Fruit fly (Drosophila melanogaster) whole organism, embryonic: ENCODE data around the gene CG14135.

ENCODE experiments used
- Bdp1 ChIP-seq: fragments of 200-800 bp; sonication (Bioruptor generic); optimal IDR thresholded peaks from 3 replicates; lab custom pipeline; 2016; ENCODE audit warnings: missing biosample characterization, missing genetic modification characterization
- CG10267 ChIP-seq: fragments of 200-800 bp; sonication (Bioruptor generic); optimal IDR thresholded peaks from 2 replicates; lab custom pipeline; 2018; ENCODE audit warnings: missing biosample characterization, mild to moderate bottlenecking, missing genetic modification characterization, moderate library complexity
- CG10543 ChIP-seq: fragments of 200-800 bp; sonication (Bioruptor generic); optimal IDR thresholded peaks from 3 replicates; lab custom pipeline; 2017; ENCODE audit warnings: missing biosample characterization, mild to moderate bottlenecking, missing genetic modification characterization, moderate library complexity
- CG12155 ChIP-seq: fragments of 200-800 bp; sonication (Bioruptor generic); optimal IDR thresholded peaks from 3 replicates; lab custom pipeline; 2016; ENCODE audit warnings: missing biosample characterization, missing genetic modification characterization
- CG12769 ChIP-seq: fragments of 200-800 bp; sonication (Bioruptor generic); optimal IDR thresholded peaks from 2 replicates; lab custom pipeline; 2019; ENCODE audit warnings: missing biosample characterization, mild to moderate bottlenecking, missing genetic modification characterization, moderate library complexity
- CG14667 ChIP-seq: fragments of 200-800 bp; sonication (Bioruptor generic); IDR thresholded peaks from 2 replicates; pipeline ENCODE4 v1.3.6; 2022; ENCODE audit warnings: missing biosample characterization, missing genetic modification characterization
- CG15011 ChIP-seq: fragments of 200-800 bp; sonication (Bioruptor generic); optimal IDR thresholded peaks from 3 replicates; lab custom pipeline; 2018; ENCODE audit warnings: missing biosample characterization, mild to moderate bottlenecking, missing genetic modification characterization
- CG15514 ChIP-seq: fragments of 200-800 bp; sonication (Bioruptor generic); optimal IDR thresholded peaks from 3 replicates; lab custom pipeline; 2017; ENCODE audit warnings: missing biosample characterization, missing genetic modification characterization, mild to moderate bottlenecking, moderate library complexity, missing genetic modification reagents
- CG16813 ChIP-seq: fragments of 200-800 bp; sonication (Bioruptor generic); IDR thresholded peaks from 3 replicates; pipeline ENCODE4 v1.3.6; 2022; ENCODE audit warnings: missing biosample characterization, missing genetic modification characterization; ENCODE audit not compliant: partially characterized antibody
- CG16815 ChIP-seq: fragments of 200-800 bp; sonication (Bioruptor generic); optimal IDR thresholded peaks from 3 replicates; lab custom pipeline; 2017; ENCODE audit warnings: missing biosample characterization, mild to moderate bottlenecking, missing genetic modification characterization
- CG17568 ChIP-seq: fragments of 200-800 bp; sonication (Bioruptor generic); optimal IDR thresholded peaks from 2 replicates; lab custom pipeline; 2018; ENCODE audit warnings: missing biosample characterization, mild to moderate bottlenecking, missing genetic modification characterization, moderate library complexity
- CG18011 ChIP-seq: fragments of 200-800 bp; sonication (Bioruptor generic); optimal IDR thresholded peaks from 2 replicates; lab custom pipeline; 2017; ENCODE audit warnings: missing biosample characterization, missing genetic modification characterization, mild to moderate bottlenecking, moderate library complexity, missing genotype
- CG18476 ChIP-seq: fragments of 200-800 bp; sonication (Bioruptor generic); optimal IDR thresholded peaks from 2 replicates; lab custom pipeline; 2016; ENCODE audit warnings: missing biosample characterization, mild to moderate bottlenecking, missing genetic modification characterization
- CG2129 ChIP-seq: fragments of 200-800 bp; sonication (Bioruptor generic); IDR thresholded peaks from 2 replicates; pipeline ENCODE4 v1.3.6; 2022; ENCODE audit warnings: missing biosample characterization, missing genetic modification characterization; ENCODE audit not compliant: partially characterized antibody
- CG2889 ChIP-seq: fragments of 200-800 bp; sonication (Bioruptor generic); IDR thresholded peaks from 3 replicates; pipeline ENCODE4 v1.3.6; 2022; ENCODE audit warnings: missing biosample characterization, missing genetic modification characterization
- CG31388 ChIP-seq: fragments of 200-800 bp; sonication (Bioruptor generic); optimal IDR thresholded peaks from 2 replicates; lab custom pipeline; 2016; ENCODE audit warnings: missing biosample characterization, missing genetic modification characterization
- CG31441 ChIP-seq: fragments of 200-800 bp; sonication (Bioruptor generic); IDR thresholded peaks from 2 replicates; pipeline ENCODE4 v1.3.6; 2022; ENCODE audit warnings: missing biosample characterization, missing genetic modification characterization
- CG32772 ChIP-seq: fragments of 200-800 bp; sonication (Bioruptor generic); IDR thresholded peaks from 2 replicates; pipeline ENCODE4 v1.3.6; 2022; ENCODE audit warnings: missing biosample characterization, missing genetic modification characterization
- CG4617 ChIP-seq: fragments of 200-800 bp; sonication (Bioruptor generic); optimal IDR thresholded peaks from 3 replicates; lab custom pipeline; 2016; ENCODE audit warnings: missing biosample characterization, missing genetic modification characterization, borderline replicate concordance
- CG4707 ChIP-seq: fragments of 200-800 bp; sonication (Bioruptor generic); optimal IDR thresholded peaks from 2 replicates; lab custom pipeline; 2018; ENCODE audit warnings: missing biosample characterization, mild to moderate bottlenecking, missing genetic modification characterization, moderate library complexity
- CG5953 ChIP-seq: fragments of 200-800 bp; sonication (Bioruptor generic); IDR thresholded peaks from 2 replicates; pipeline ENCODE4 v1.3.6; 2022; ENCODE audit warnings: missing biosample characterization, missing genetic modification characterization
- CG8765 ChIP-seq: fragments of 200-800 bp; sonication (Bioruptor generic); IDR thresholded peaks from 2 replicates; pipeline ENCODE4 v1.3.6; 2022; ENCODE audit warnings: missing biosample characterization, missing genetic modification characterization
- CkIIα-i1 ChIP-seq: fragments of 200-800 bp; sonication (Bioruptor generic); IDR thresholded peaks from 2 replicates; pipeline ENCODE4 v1.3.6; 2022; ENCODE audit warnings: missing biosample characterization, missing genetic modification characterization
- Fer1 ChIP-seq: fragments of 200-800 bp; sonication (Bioruptor generic); optimal IDR thresholded peaks from 2 replicates; lab custom pipeline; 2017; ENCODE audit warnings: missing biosample characterization, mild to moderate bottlenecking, missing genetic modification characterization
- HLH54F ChIP-seq: fragments of 200-800 bp; sonication (Bioruptor generic); optimal IDR thresholded peaks from 3 replicates; lab custom pipeline; 2016; ENCODE audit warnings: missing biosample characterization, missing genetic modification characterization
- Hey ChIP-seq: fragments of 200-800 bp; sonication (Bioruptor generic); optimal IDR thresholded peaks from 3 replicates; lab custom pipeline; 2018; ENCODE audit warnings: missing biosample characterization, mild to moderate bottlenecking, missing genetic modification characterization
- Hmx ChIP-seq: fragments of 200-800 bp; sonication (Bioruptor generic); optimal IDR thresholded peaks from 2 replicates; lab custom pipeline; 2016; ENCODE audit warnings: missing biosample characterization, missing genetic modification characterization
- NK7.1 ChIP-seq: fragments of 200-800 bp; sonication (Bioruptor generic); optimal IDR thresholded peaks from 3 replicates; lab custom pipeline; 2016; ENCODE audit warnings: missing biosample characterization, missing genetic modification characterization
- Rfx ChIP-seq: fragments of 200-800 bp; sonication (Bioruptor generic); IDR thresholded peaks from 2 replicates; pipeline ENCODE4 v1.3.6; 2022; ENCODE audit warnings: missing biosample characterization, missing genetic modification characterization
- Sin3A ChIP-seq: fragments of >200 bp; optimal IDR thresholded peaks from 2 replicates; lab custom pipeline; 2018
- Trl ChIP-seq, 3 experiments: fragments of >200 bp in 2 of 3; fragments of 200-800 bp in 1 of 3; sonication (Bioruptor generic) in 1 of 3; optimal IDR thresholded peaks; 2 replicates in 1 of 3; 3 replicates in 2 of 3; lab custom pipeline; 2016 to 2017; ENCODE audit warnings: missing biosample characterization in 1 of 3, missing genetic modification characterization in 1 of 3
- bbx ChIP-seq: fragments of 200-800 bp; sonication (Bioruptor generic); IDR thresholded peaks from 2 replicates; pipeline ENCODE4 v1.3.6; 2022; ENCODE audit warnings: missing biosample characterization, missing genetic modification characterization; ENCODE audit not compliant: partially characterized antibody
- cad ChIP-seq: fragments of >200 bp; optimal IDR thresholded peaks from 2 replicates; lab custom pipeline; 2017; ENCODE audit warnings: missing biosample characterization, missing genetic modification characterization
- ci ChIP-seq: fragments of 200-800 bp; sonication (Bioruptor generic); IDR thresholded peaks from 3 replicates; pipeline ENCODE4 v1.3.6; 2022; ENCODE audit warnings: missing biosample characterization, missing genetic modification characterization
- crp ChIP-seq, 2 experiments: fragments of 200-800 bp; sonication (Bioruptor generic); optimal IDR thresholded peaks; 2 replicates in 1 of 2; 3 replicates in 1 of 2; lab custom pipeline; 2017; ENCODE audit warnings: missing biosample characterization in 2 of 2, missing genetic modification characterization in 2 of 2, mild to moderate bottlenecking in 1 of 2, moderate library complexity in 1 of 2
- disco-r ChIP-seq: fragments of 200-800 bp; sonication (Bioruptor generic); optimal IDR thresholded peaks from 2 replicates; lab custom pipeline; 2016; ENCODE audit warnings: missing biosample characterization, missing genetic modification characterization
- grn ChIP-seq: fragments of 200-800 bp; sonication (Bioruptor generic); optimal IDR thresholded peaks from 3 replicates; lab custom pipeline; 2017; ENCODE audit warnings: missing biosample characterization, missing genetic modification characterization
- gro ChIP-seq: fragments of 200-800 bp; sonication (Bioruptor generic); optimal IDR thresholded peaks from 2 replicates; lab custom pipeline; 2016; ENCODE audit warnings: missing biosample characterization, missing genetic modification characterization
- klu ChIP-seq: fragments of 200-800 bp; sonication (Bioruptor generic); IDR thresholded peaks from 2 replicates; pipeline ENCODE4 v1.3.6; 2022; ENCODE audit warnings: missing biosample characterization, missing genetic modification characterization
- lilli ChIP-seq: fragments of 200-800 bp; sonication (Bioruptor generic); optimal IDR thresholded peaks from 3 replicates; lab custom pipeline; 2016; ENCODE audit warnings: missing biosample characterization, missing genetic modification characterization
- odd ChIP-seq: fragments of 200-800 bp; sonication (Bioruptor generic); optimal IDR thresholded peaks from 2 replicates; lab custom pipeline; 2017; ENCODE audit warnings: missing biosample characterization, mild to moderate bottlenecking, missing genetic modification characterization
- onecut ChIP-seq: fragments of 200-800 bp; sonication (Bioruptor generic); IDR thresholded peaks from 2 replicates; pipeline ENCODE4 v1.3.6; 2022; ENCODE audit warnings: missing biosample characterization, missing genetic modification characterization
- repo ChIP-seq: fragments of 200-800 bp; sonication (Bioruptor generic); optimal IDR thresholded peaks from 2 replicates; lab custom pipeline; 2016; ENCODE audit warnings: missing biosample characterization, missing genetic modification characterization
- scrt ChIP-seq: fragments of 200-800 bp; sonication (Bioruptor generic); optimal IDR thresholded peaks from 2 replicates; lab custom pipeline; 2018; ENCODE audit warnings: missing biosample characterization, mild to moderate bottlenecking, missing genetic modification characterization, moderate library complexity
- sd ChIP-seq: fragments of 200-800 bp; sonication (Bioruptor generic); optimal IDR thresholded peaks from 3 replicates; lab custom pipeline; 2018; ENCODE audit warnings: missing biosample characterization, mild to moderate bottlenecking, missing genetic modification characterization, moderate library complexity
- sens ChIP-seq: fragments of 200-800 bp; sonication (Bioruptor generic); peaks from one replicate; lab custom pipeline; 2016; ENCODE audit warnings: missing biosample characterization, missing genetic modification characterization
- tap ChIP-seq: fragments of 200-800 bp; optimal IDR thresholded peaks from 3 replicates; lab custom pipeline; 2019; ENCODE audit warnings: missing biosample characterization, mild to moderate bottlenecking, missing genetic modification characterization, moderate library complexity
- tx ChIP-seq: fragments of 200-800 bp; sonication (Bioruptor generic); optimal IDR thresholded peaks from 2 replicates; lab custom pipeline; 2016; ENCODE audit warnings: missing biosample characterization, missing genetic modification characterization
- vvl ChIP-seq: fragments of 200-800 bp; sonication (Bioruptor generic); IDR thresholded peaks from 2 replicates; pipeline ENCODE4 v1.3.6; 2022; ENCODE audit warnings: missing biosample characterization, missing genetic modification characterization
- wor ChIP-seq: fragments of 200-800 bp; sonication (Bioruptor generic); IDR thresholded peaks from 2 replicates; pipeline ENCODE4 v1.3.6; 2022; ENCODE audit warnings: missing biosample characterization, missing genetic modification characterization

The CG14135 gene

DNA sequence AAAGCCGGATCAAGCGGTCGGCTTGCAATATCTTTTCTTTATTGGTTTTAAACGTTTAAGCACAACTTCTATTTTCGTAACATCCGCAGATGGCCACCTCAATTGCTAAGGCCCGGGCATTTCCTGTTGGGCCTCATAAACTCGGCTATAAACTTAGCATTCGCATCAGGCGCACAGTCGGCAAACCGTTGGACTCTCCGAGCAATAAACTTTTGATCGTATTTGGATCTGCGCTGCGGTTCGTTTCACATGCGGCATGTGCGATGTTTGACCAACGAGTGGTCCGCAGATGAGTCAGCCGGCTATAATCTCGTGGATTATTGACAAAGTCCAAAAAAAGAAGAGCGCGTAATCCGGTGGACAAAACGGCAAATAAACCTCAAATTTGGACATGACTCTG is 20.4 kb downstream of the CG14135 start (continued):
- TF ChIP-seq klu (GFP tag; lab: Robert Waterston, UW) (0 out of 2 replicates have a peak, but pooled peaks have one; percentile 16), lilli (GFP tag; lab: Kevin White, UChicago) (no peak), onecut (no peak), vvl (peak; percentile 50; the same call in 1 of the 2 replicates), Bdp1 (GFP tag; lab: Kevin White, UChicago) (no peak), CG32772 (GFP tag; lab: Robert Waterston, UW) (no peak), CG18011 (GFP tag; lab: Kevin White, UChicago) (peak; percentile 81), wor (GFP tag; lab: Robert Waterston, UW) (no peak), CG16813 (GFP tag; lab: Robert Waterston, UW) (no peak), CG12769 (tag; lab: Kevin White, UChicago) (peak; percentile 57), Hmx (no peak), Sin3A (no peak), CG10267 (tag; lab: Kevin White, UChicago) (no peak), CG2889 (GFP tag; lab: Robert Waterston, UW) (no peak), CG4707 (GFP tag; lab: Kevin White, UChicago) (no peak), crp (GFP tag; optimal IDR thresholded peaks at IDR 0.05; lab: Kevin White, UChicago) (no peak), bbx (GFP tag; lab: Robert Waterston, UW) (no peak), gro (GFP tag; lab: Kevin White, UChicago) (no peak), CG10543 (peak; percentile 10), CG5953 (GFP tag; lab: Robert Waterston, UW) (no peak), scrt (GFP tag; lab: Kevin White, UChicago) (no peak), sd (tag; lab: Kevin White, UChicago) (peak; percentile 49)
- TF ChIP-seq, all 482 proteins: peak for 23

dm6 chr3L:11712839-11713238 is 21.5 kb downstream of the CG14135 start:
- TF ChIP-seq sens (GFP tag; lab: Kevin White, UChicago) (peak; percentile 34), CkIIα-i1 (GFP tag; lab: Robert Waterston, UW) (no peak), Fer1 (no peak), sd (tag; lab: Kevin White, UChicago) (no peak), Trl (optimal IDR thresholded peaks at IDR 0.05; lab: Kevin White, UChicago) (no peak), Trl (GFP tag; optimal IDR thresholded peaks at IDR 0.05; lab: Kevin White, UChicago) (no peak), CG16815 (GFP tag; lab: Kevin White, UChicago) (no peak), CG15011 (GFP tag; lab: Kevin White, UChicago) (no peak)

DNA sequence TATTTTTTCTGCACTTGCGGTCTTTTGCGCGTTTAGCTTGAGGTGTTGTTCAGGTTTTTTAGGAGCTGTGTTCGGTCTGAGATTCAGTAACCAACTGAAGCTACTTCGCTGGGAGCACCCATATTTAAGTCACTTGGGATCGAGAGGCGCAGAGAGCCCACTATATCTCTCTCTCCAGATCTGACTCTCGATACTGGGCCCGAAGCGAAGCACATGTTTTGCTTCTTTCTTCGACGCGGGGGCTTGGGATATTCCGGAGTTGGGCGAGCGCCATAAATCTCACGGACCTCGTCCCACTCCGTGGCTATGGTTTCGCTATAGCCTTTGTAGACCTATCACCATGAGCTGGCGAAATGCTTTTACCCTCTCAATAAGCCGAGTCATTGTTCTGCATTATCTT is 23.8 kb downstream of the CG14135 start, which contains the start of gene CG14132:
Gene CG14132 (minus strand): TSS at position 99 of the 400 bp plus-strand sequence.
- TF ChIP-seq disco-r (GFP tag; lab: Kevin White, UChicago) (no peak), CG2129 (GFP tag; lab: Robert Waterston, UW) (no peak), CG4617 (GFP tag; lab: Kevin White, UChicago) (no peak), CG14667 (GFP tag; lab: Robert Waterston, UW) (no peak), CG8765 (GFP tag; lab: Robert Waterston, UW) (no peak), CG15514 (GFP tag; lab: Kevin White, UChicago) (no peak), CG17568 (GFP tag; lab: Kevin White, UChicago) (no peak), ci (GFP tag; lab: Robert Waterston, UW) (0 out of 3 replicates have a peak, but pooled peaks have one; percentile 40), CG18476 (GFP tag; lab: Kevin White, UChicago) (no peak), tx (no peak), CG12155 (GFP tag; lab: Kevin White, UChicago) (no peak), Hey (tag; lab: Kevin White, UChicago) (no peak), HLH54F (GFP tag; lab: Kevin White, UChicago) (no peak), CG31388 (GFP tag; lab: Kevin White, UChicago) (no peak), NK7.1 (GFP tag; lab: Kevin White, UChicago) (no peak), CG31441 (no peak), odd (GFP tag; lab: Kevin White, UChicago) (no peak), Rfx (GFP tag; lab: Robert Waterston, UW) (0 out of 2 replicates have a peak, but pooled peaks have one; percentile 5), tap (tag; lab: Kevin White, UChicago) (no peak), grn (GFP tag; lab: Kevin White, UChicago) (no peak), repo (GFP tag; lab: Kevin White, UChicago) (no peak), cad (GFP tag; lab: Kevin White, UChicago) (no peak)
